Fruit fly (Drosophila melanogaster): ENCODE data around the gene SdicA.
"Not testable (repeated sequence)": the region's sequence is repeated elsewhere in the genome, so short reads cannot be mapped to it uniquely, and the experiment has no call there.

DNA sequence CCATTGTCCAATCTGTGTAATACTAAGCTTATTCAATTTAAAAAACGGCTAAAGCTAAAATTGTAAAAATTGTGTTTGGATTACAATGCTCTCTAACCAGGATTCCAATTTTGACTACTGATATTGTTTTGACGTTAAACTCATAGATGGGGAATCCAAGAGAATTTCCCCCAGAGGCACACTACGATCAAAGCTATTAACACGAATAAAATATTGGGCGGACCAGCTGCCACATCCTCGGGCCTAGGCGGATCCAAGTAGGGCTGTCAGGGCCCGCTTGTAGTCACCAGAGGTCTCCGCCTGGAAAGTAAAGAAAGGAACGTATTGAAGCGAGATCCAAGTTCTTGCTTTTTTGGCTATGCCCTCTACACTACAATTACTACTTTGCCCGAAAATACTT is 7.8 kb upstream of the SdicA start, which contains the start of gene SdicB:
- TF ChIP-seq h, Sin3A, psq, insv (optimal IDR thresholded peaks at IDR 0.05): not testable (repeated sequence)

Data from Kc167 (cell line).